Worm (Caenorhabditis elegans): Measurements from ENCODE around the gene F53H2.1.

DNA sequence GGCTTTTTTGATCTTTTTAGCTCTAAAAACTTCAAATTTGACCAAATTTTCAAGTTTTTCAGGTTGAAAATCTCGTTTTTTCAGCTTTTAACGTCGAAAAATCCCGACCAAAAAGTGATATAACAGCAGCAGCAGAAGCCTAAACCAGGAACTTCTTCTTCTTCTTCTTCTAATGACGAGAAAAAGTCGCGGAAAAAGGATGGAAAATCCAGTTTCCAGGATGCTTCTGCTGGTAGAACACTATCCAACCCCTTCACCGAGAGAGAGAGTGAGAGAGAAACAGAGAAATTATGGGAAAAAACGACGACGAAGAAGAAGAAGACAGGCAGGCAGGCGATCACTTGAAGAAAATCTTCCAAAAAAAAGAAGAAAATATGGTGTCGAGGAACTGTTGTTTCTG, 19.3 kb downstream of the F53H2.1 start:
- TF ChIP-seq nhr-28 (tag; optimal IDR thresholded peaks at IDR 0.05), result no peak
- TF ChIP-seq ceh-39 (tag; optimal IDR thresholded peaks at IDR 0.05), result no peak
- TF ChIP-seq ztf-11 (tag; optimal IDR thresholded peaks at IDR 0.05), result no peak
- TF ChIP-seq ces-1 (GFP tag; optimal IDR thresholded peaks at IDR 0.05), result no peak
- no peak for TF ChIP-seq sem-2 (GFP tag; optimal IDR thresholded peaks at IDR 0.05)
- TF ChIP-seq sptf-1 (tag; optimal IDR thresholded peaks at IDR 0.05), result no peak
- no peak for TF ChIP-seq M03D4.4 (tag; optimal IDR thresholded peaks at IDR 0.05)
- TF ChIP-seq pha-4 (tag; optimal IDR thresholded peaks at IDR 0.05), result no peak
- no peak for TF ChIP-seq nhr-76 (tag; optimal IDR thresholded peaks at IDR 0.05)
- no peak for TF ChIP-seq lsy-2 (tag; optimal IDR thresholded peaks at IDR 0.05)

Measured in whole organism, mixed stage, embryonic.